Worm (Caenorhabditis elegans) whole organism, mixed stage, embryonic: ENCODE measurements around the gene F36G9.15.

Source experiments
- blmp-1 ChIP-seq: fragments of 150-350 bp; optimal IDR thresholded peaks from 2 replicates; lab custom pipeline; 2014; ENCODE audit warnings: missing biosample characterization, missing genetic modification characterization
- ceh-83 ChIP-seq: fragments of 200-800 bp; sonication (Bioruptor generic); optimal IDR thresholded peaks from 2 replicates; lab custom pipeline; 2018; ENCODE audit warnings: mild to moderate bottlenecking, missing genetic modification characterization, missing compliant biosample characterization
- cnd-1 ChIP-seq: fragments of 200-800 bp; sonication (Bioruptor generic); optimal IDR thresholded peaks from 2 replicates; lab custom pipeline; 2018; ENCODE audit warnings: mild to moderate bottlenecking, missing genetic modification characterization, missing compliant biosample characterization
- ham-2 ChIP-seq: fragments of 200-800 bp; sonication (Bioruptor generic); optimal IDR thresholded peaks from 2 replicates; lab custom pipeline; 2018; ENCODE audit warnings: mild to moderate bottlenecking, missing genetic modification characterization, missing compliant biosample characterization
- lsy-2 ChIP-seq: fragments of 150-350 bp; optimal IDR thresholded peaks from 2 replicates; lab custom pipeline; 2014; ENCODE audit warnings: missing biosample characterization, missing genetic modification characterization
- mep-1 ChIP-seq: fragments of 150-350 bp; optimal IDR thresholded peaks from 2 replicates; lab custom pipeline; 2017; ENCODE audit warnings: missing biosample characterization, missing genetic modification reagents, missing genetic modification characterization, inconsistent platforms
- nhr-12 ChIP-seq: fragments of 150-350 bp; optimal IDR thresholded peaks from 2 replicates; lab custom pipeline; 2014; ENCODE audit warnings: missing biosample characterization, missing genetic modification characterization
- nhr-237 ChIP-seq: fragments of 150-350 bp; optimal IDR thresholded peaks from 2 replicates; lab custom pipeline; 2014; ENCODE audit warnings: missing biosample characterization, missing genetic modification characterization
- snpc-4 ChIP-seq: fragments of 150-350 bp; optimal IDR thresholded peaks from 2 replicates; lab custom pipeline; 2014; ENCODE audit warnings: missing biosample characterization, missing genetic modification characterization
- sptf-1 ChIP-seq: sonication (generic microtip); optimal IDR thresholded peaks from 2 replicates; lab custom pipeline; 2017; ENCODE audit warnings: mild to moderate bottlenecking, missing genetic modification characterization, moderate library complexity, missing compliant biosample characterization
- unc-62 ChIP-seq: fragments of 150-350 bp; optimal IDR thresholded peaks from 2 replicates; lab custom pipeline; 2014; ENCODE audit warnings: missing biosample characterization, missing genetic modification reagents, missing genetic modification characterization
- zip-8 ChIP-seq: fragments of 150-350 bp; optimal IDR thresholded peaks from 2 replicates; lab custom pipeline; 2014; ENCODE audit warnings: missing biosample characterization, missing genetic modification characterization

DNA sequence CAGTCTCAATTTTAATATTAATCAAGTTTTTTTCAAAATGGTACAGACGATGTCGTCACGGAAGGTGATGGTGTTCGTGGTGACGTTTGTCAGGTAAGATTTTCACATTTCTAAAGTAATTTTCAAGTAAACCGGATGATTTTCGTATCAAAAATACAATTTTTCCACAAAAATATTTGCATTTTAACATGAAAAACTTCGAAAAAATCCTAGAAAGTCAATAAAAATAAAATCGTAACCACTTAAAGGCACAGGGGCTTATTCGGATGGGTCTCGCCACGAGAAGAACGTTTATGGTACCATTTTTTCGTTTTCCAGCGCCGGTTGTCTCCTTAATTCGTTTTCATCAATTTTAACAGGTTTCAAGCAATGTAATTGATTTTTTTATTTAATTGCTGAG is 36.3 kb upstream of the F36G9.15 start, which contains the start of gene T10C6.6:
- TF ChIP-seq sptf-1 (tag; lab: Kevin White, UChicago) (no peak), unc-62 (GFP tag; lab: Kevin White, UChicago) (no peak), lsy-2 (tag; lab: Kevin White, UChicago) (no peak), nhr-12 (tag; lab: Kevin White, UChicago) (no peak), zip-8 (tag; lab: Kevin White, UChicago) (no peak), nhr-237 (tag; lab: Kevin White, UChicago) (no peak), snpc-4 (tag; lab: Kevin White, UChicago) (no peak), blmp-1 (no peak), mep-1 (no peak), cnd-1 (tag; lab: Kevin White, UChicago) (no peak), ham-2 (GFP tag; lab: Kevin White, UChicago) (no peak), ceh-83 (GFP tag; lab: Kevin White, UChicago) (no peak)
